Worm (Caenorhabditis elegans): Measurements from ENCODE around the gene C18H9.5.

- TF ChIP-seq him-1 (tag; optimal IDR thresholded peaks at IDR 0.05) (no peak), W03F9.2 (tag; optimal IDR thresholded peaks at IDR 0.05) (no peak)
These were observed 21.5 kb downstream of the C18H9.5 start, which contains the start of gene H43E16.1 for ce11 chrII:6673894-6674293.
